Worm (Caenorhabditis elegans): ENCODE data around the gene dnj-23.

dnj-23 gene

ce11 chrII:9112851-9113250 lies 4.5 kb upstream of the dnj-23 start, which contains the start of gene jun-1:
Gene jun-1 (plus strand): TSS chrII:9113157.
- TF ChIP-seq egl-44 (GFP tag; IDR thresholded peaks at IDR 0.05) = no peak
- peak; percentile 81 for TF ChIP-seq hmg-1.2 (GFP tag; IDR thresholded peaks at IDR 0.05)
- TF ChIP-seq lin-54 (GFP tag; optimal IDR thresholded peaks at IDR 0.05) = peak; percentile 28
- peak; percentile 94 for TF ChIP-seq zfh-2 (GFP tag; conservative IDR thresholded peaks at IDR 0.05)
- TF ChIP-seq Y79H2A.3 (GFP tag; conservative IDR thresholded peaks at IDR 0.05) = no peak
- peak; percentile 41 for TF ChIP-seq nhr-80 (tag; optimal IDR thresholded peaks at IDR 0.05)
- TF ChIP-seq B0336.3 (GFP tag; IDR thresholded peaks at IDR 0.05) = peak; percentile 24; the same call in 1 of the 2 replicates
- no peak for TF ChIP-seq hmg-20 (GFP tag; IDR thresholded peaks at IDR 0.05)
- TF ChIP-seq nfya-1 (tag; optimal IDR thresholded peaks at IDR 0.05; ENCODE audit: borderline replicate concordance, insufficient read depth) = no peak
- peak; percentile 89 for TF ChIP-seq lin-40 (tag; optimal IDR thresholded peaks at IDR 0.05)
- TF ChIP-seq hrde-1 (tag; optimal IDR thresholded peaks at IDR 0.05; ENCODE audit: borderline replicate concordance) = no peak
- no peak for TF ChIP-seq attf-3 (GFP tag; conservative IDR thresholded peaks at IDR 0.05)
- TF ChIP-seq unc-130 (GFP tag; optimal IDR thresholded peaks at IDR 0.05) = no peak
- no peak for TF ChIP-seq F37B4.10 (GFP tag; IDR thresholded peaks at IDR 0.05)
- no peak for TF ChIP-seq Y56A3A.18 (GFP tag; IDR thresholded peaks at IDR 0.05)
- no peak for TF ChIP-seq C17E4.6 (GFP tag; IDR thresholded peaks at IDR 0.05)
- no peak for TF ChIP-seq ztf-25 (GFP tag; IDR thresholded peaks at IDR 0.05)
- no peak for TF ChIP-seq lir-1 (GFP tag; conservative IDR thresholded peaks at IDR 0.05)
- no peak for TF ChIP-seq zim-3 (tag; optimal IDR thresholded peaks at IDR 0.05)
- no peak for TF ChIP-seq him-1 (tag; optimal IDR thresholded peaks at IDR 0.05)
- no peak for TF ChIP-seq ztf-28 (GFP tag; IDR thresholded peaks at IDR 0.05)
- TF ChIP-seq dpff-1 (tag; optimal IDR thresholded peaks at IDR 0.05) = no peak
- no peak for TF ChIP-seq ceh-40 (GFP tag; IDR thresholded peaks at IDR 0.05)
- no peak for TF ChIP-seq mxl-1 (tag; optimal IDR thresholded peaks at IDR 0.05)
- TF ChIP-seq T07F8.4 (tag; optimal IDR thresholded peaks at IDR 0.05) = no peak
- TF ChIP-seq nfyb-1 (GFP tag; IDR thresholded peaks at IDR 0.05) = no peak
- TF ChIP-seq F57A8.1 (GFP tag; optimal IDR thresholded peaks at IDR 0.05) = no peak
- peak; percentile 59 for TF ChIP-seq K11D2.4 (GFP tag; IDR thresholded peaks at IDR 0.05)
- no peak for TF ChIP-seq Y95B8A.8 (GFP tag; IDR thresholded peaks at IDR 0.05)
- TF ChIP-seq Y67H2A.10 (GFP tag; conservative IDR thresholded peaks at IDR 0.05) = no peak
- peak; percentile 66 for TF ChIP-seq dox-1 (GFP tag; IDR thresholded peaks at IDR 0.05)
- no peak for TF ChIP-seq attf-6 (GFP tag; IDR thresholded peaks at IDR 0.05)
- no peak for TF ChIP-seq nhr-27 (tag; optimal IDR thresholded peaks at IDR 0.05)
- peak; percentile 54 for TF ChIP-seq C06A6.2 (GFP tag; conservative IDR thresholded peaks at IDR 0.05)
- peak; percentile 71 for TF ChIP-seq pbrm-1 (GFP tag; IDR thresholded peaks at IDR 0.05)
- no peak for TF ChIP-seq nhr-179 (tag; optimal IDR thresholded peaks at IDR 0.05)
- TF ChIP-seq mes-4 (tag; optimal IDR thresholded peaks at IDR 0.05) = no peak
- no peak for TF ChIP-seq nhr-120 (GFP tag; IDR thresholded peaks at IDR 0.05)
- peak; percentile 20 for TF ChIP-seq atf-7 (tag; optimal IDR thresholded peaks at IDR 0.05)
- TF ChIP-seq efl-1 (GFP tag; optimal IDR thresholded peaks at IDR 0.05) = no peak
- no peak for TF ChIP-seq ama-1 (optimal IDR thresholded peaks at IDR 0.05)
- no peak for TF ChIP-seq ama-1 (GFP tag; optimal IDR thresholded peaks at IDR 0.05)
- TF ChIP-seq lsy-27 (tag; optimal IDR thresholded peaks at IDR 0.05; ENCODE audit: borderline replicate concordance, insufficient read depth) = no peak
- peak; percentile 41 for TF ChIP-seq madf-10 (tag; optimal IDR thresholded peaks at IDR 0.05)
- no peak for TF ChIP-seq chd-7 (tag; optimal IDR thresholded peaks at IDR 0.05)
- peak; percentile 34 for TF ChIP-seq ZK185.1 (tag; optimal IDR thresholded peaks at IDR 0.05; ENCODE audit: poor library complexity, severe bottlenecking)
- no peak for TF ChIP-seq bed-2 (GFP tag; IDR thresholded peaks at IDR 0.05)
- no peak for TF ChIP-seq Y53F4B.3 (GFP tag; IDR thresholded peaks at IDR 0.05)
- TF ChIP-seq ceh-79 (tag; optimal IDR thresholded peaks at IDR 0.05) = no peak
- TF ChIP-seq Y53G8AR.9 (GFP tag; conservative IDR thresholded peaks at IDR 0.05) = no peak
- no peak for TF ChIP-seq sdz-38 (tag; optimal IDR thresholded peaks at IDR 0.05)
